Worm (Caenorhabditis elegans) whole organism, midembryonic: ENCODE results near the gene emg-1.

Source experiments
- T22C8.4 ChIP-seq: fragments of 200-800 bp; sonication (Bioruptor generic); IDR thresholded peaks from 2 replicates; pipeline ENCODE4 v1.3.6; 2022; ENCODE audit warnings: missing genetic modification characterization, missing compliant biosample characterization
- cog-1 ChIP-seq: sonication (generic microtip); optimal IDR thresholded peaks from 2 replicates; lab custom pipeline; 2016; ENCODE audit warnings: missing genetic modification characterization, missing compliant biosample characterization
- flt-1 ChIP-seq: fragments of 200-800 bp; sonication (Bioruptor generic); IDR thresholded peaks from 2 replicates; pipeline ENCODE4 v1.3.6; 2022; ENCODE audit warnings: missing genetic modification characterization, missing compliant biosample characterization
- klf-2 ChIP-seq: fragments of 200-800 bp; sonication (Bioruptor generic); conservative IDR thresholded peaks from 2 replicates; pipeline ENCODE4 v1.3.6; 2022; ENCODE audit warnings: missing genetic modification reagents, missing genetic modification characterization, missing compliant biosample characterization
- med-1 ChIP-seq: sonication (generic microtip); optimal IDR thresholded peaks from 2 replicates; lab custom pipeline; 2017; ENCODE audit warnings: missing genetic modification characterization, mild to moderate bottlenecking, missing compliant biosample characterization, antibody characterized with exemption, missing genetic modification reagents; ENCODE audit not compliant: insufficient read depth
- ref-1 ChIP-seq: fragments of 200-800 bp; sonication (Bioruptor generic); conservative IDR thresholded peaks from 2 replicates; pipeline ENCODE4 v1.3.6; 2022; ENCODE audit warnings: missing genetic modification reagents, missing genetic modification characterization, missing compliant biosample characterization
- tab-1 ChIP-seq: fragments of 200-800 bp; sonication (Bioruptor generic); IDR thresholded peaks from 2 replicates; pipeline ENCODE4 v1.3.6; 2022; ENCODE audit warnings: missing genetic modification characterization, missing compliant biosample characterization
- ztf-23 ChIP-seq: fragments of 200-800 bp; sonication (Bioruptor generic); IDR thresholded peaks from 2 replicates; pipeline ENCODE4 v1.3.6; 2022; ENCODE audit warnings: missing genetic modification reagents, missing genetic modification characterization, missing compliant biosample characterization
- ztf-29 ChIP-seq: fragments of 200-800 bp; sonication (Bioruptor generic); IDR thresholded peaks from 2 replicates; pipeline ENCODE4 v1.3.6; 2022; ENCODE audit warnings: missing genetic modification reagents, missing genetic modification characterization, missing compliant biosample characterization

DNA sequence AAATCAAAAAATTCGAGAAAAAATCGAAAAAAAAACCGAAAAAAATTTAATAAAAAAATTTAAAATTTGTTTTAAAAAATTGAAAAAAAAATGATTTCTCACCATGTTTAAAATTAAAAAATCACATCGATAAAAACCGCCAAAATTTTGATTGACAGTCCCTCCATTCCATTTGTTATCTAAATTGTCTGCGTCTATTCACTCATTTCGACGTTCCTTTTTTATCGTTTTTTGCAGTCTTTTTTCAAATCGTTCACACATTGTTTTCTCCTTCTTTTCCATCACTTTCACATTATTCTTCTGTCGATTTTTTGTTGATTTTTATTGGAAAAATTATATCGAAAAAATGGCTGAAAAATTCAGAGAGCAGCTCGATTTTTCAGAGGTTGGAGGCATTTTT, 6.8 kb downstream of the emg-1 start:
- TF ChIP-seq flt-1 (GFP tag; lab: Robert Waterston, UW) (no peak), med-1 (no peak), ztf-29 (no peak), ztf-23 (GFP tag; lab: Robert Waterston, UW) (no peak), tab-1 (GFP tag; lab: Robert Waterston, UW) (no peak), klf-2 (GFP tag; lab: Robert Waterston, UW) (no peak), ref-1 (GFP tag; lab: Robert Waterston, UW) (no peak), T22C8.4 (GFP tag; lab: Robert Waterston, UW) (no peak), cog-1 (tag; lab: Kevin White, UChicago) (no peak)
